Worm (Caenorhabditis elegans): ENCODE measurements around the gene Y75B8A.19.

Gene Y75B8A.19

ce11 chrIII:12251178-12251577 is 24.7 kb downstream of the Y75B8A.19 start:
- TF ChIP-seq nhr-12 (tag; optimal IDR thresholded peaks at IDR 0.05) (no peak), snpc-4 (tag; optimal IDR thresholded peaks at IDR 0.05) (no peak), Y55F3AM.14 (GFP tag; optimal IDR thresholded peaks at IDR 0.05) (no peak), ceh-16 (tag; optimal IDR thresholded peaks at IDR 0.05) (no peak), alr-1 (tag; optimal IDR thresholded peaks at IDR 0.05) (no peak), nhr-237 (tag; optimal IDR thresholded peaks at IDR 0.05) (no peak), unc-62 (GFP tag; optimal IDR thresholded peaks at IDR 0.05) (no peak), nhr-23 (tag; optimal IDR thresholded peaks at IDR 0.05) (no peak), nhr-25 (tag; optimal IDR thresholded peaks at IDR 0.05) (no peak), ztf-11 (tag; optimal IDR thresholded peaks at IDR 0.05) (no peak), C34F6.9 (tag; optimal IDR thresholded peaks at IDR 0.05) (no peak), blmp-1 (tag; optimal IDR thresholded peaks at IDR 0.05; ENCODE audit: insufficient read depth) (no peak), zag-1 (tag; optimal IDR thresholded peaks at IDR 0.05) (no peak), fos-1 (tag; optimal IDR thresholded peaks at IDR 0.05) (no peak), peb-1 (tag; optimal IDR thresholded peaks at IDR 0.05) (no peak), nhr-77 (tag; optimal IDR thresholded peaks at IDR 0.05) (no peak), lin-13 (GFP tag; optimal IDR thresholded peaks at IDR 0.05) (no peak), ztf-4 (tag; optimal IDR thresholded peaks at IDR 0.05) (no peak), sem-4 (tag; optimal IDR thresholded peaks at IDR 0.05) (no peak)

ce11 chrIII:12253342-12253741 is 26.9 kb downstream of the Y75B8A.19 start:
- TF ChIP-seq lin-13 (GFP tag; optimal IDR thresholded peaks at IDR 0.05) (no peak), nhr-21 (tag; optimal IDR thresholded peaks at IDR 0.05) (no peak), zag-1 (tag; optimal IDR thresholded peaks at IDR 0.05) (no peak), ceh-16 (tag; optimal IDR thresholded peaks at IDR 0.05) (no peak), lsy-2 (tag; optimal IDR thresholded peaks at IDR 0.05) (no peak), ama-1 (optimal IDR thresholded peaks at IDR 0.05) (no peak), Y55F3AM.14 (GFP tag; optimal IDR thresholded peaks at IDR 0.05) (no peak)

- no peak for TF ChIP-seq crh-2 (tag; optimal IDR thresholded peaks at IDR 0.05)
- no peak for TF ChIP-seq snpc-4 (tag; optimal IDR thresholded peaks at IDR 0.05)
- no peak for TF ChIP-seq lsy-2 (tag; optimal IDR thresholded peaks at IDR 0.05)
- no peak for TF ChIP-seq ama-1 (optimal IDR thresholded peaks at IDR 0.05)
- TF ChIP-seq nhr-12 (tag; optimal IDR thresholded peaks at IDR 0.05): no peak
- no peak for TF ChIP-seq blmp-1 (tag; optimal IDR thresholded peaks at IDR 0.05; ENCODE audit: insufficient read depth)
- TF ChIP-seq mab-5 (tag; optimal IDR thresholded peaks at IDR 0.05): no peak
- TF ChIP-seq ztf-11 (tag; optimal IDR thresholded peaks at IDR 0.05): no peak
- no peak for TF ChIP-seq dmd-4 (tag; optimal IDR thresholded peaks at IDR 0.05)
- TF ChIP-seq lin-13 (GFP tag; optimal IDR thresholded peaks at IDR 0.05): no peak
- TF ChIP-seq R02D3.7 (tag; optimal IDR thresholded peaks at IDR 0.05): no peak
- TF ChIP-seq nhr-237 (tag; optimal IDR thresholded peaks at IDR 0.05): no peak
- TF ChIP-seq ZK546.5 (tag; optimal IDR thresholded peaks at IDR 0.05): no peak
- no peak for TF ChIP-seq nhr-23 (tag; optimal IDR thresholded peaks at IDR 0.05)
- no peak for TF ChIP-seq fos-1 (tag; optimal IDR thresholded peaks at IDR 0.05)
These were observed 33.4 kb downstream of the Y75B8A.19 start for ce11 chrIII:12259793-12260192.

- TF ChIP-seq blmp-1 (tag; optimal IDR thresholded peaks at IDR 0.05; ENCODE audit: insufficient read depth) (no peak), snpc-4 (tag; optimal IDR thresholded peaks at IDR 0.05) (no peak), fos-1 (tag; optimal IDR thresholded peaks at IDR 0.05) (no peak), mdl-1 (tag; optimal IDR thresholded peaks at IDR 0.05) (no peak), nhr-237 (tag; optimal IDR thresholded peaks at IDR 0.05) (no peak), egl-27 (tag; optimal IDR thresholded peaks at IDR 0.05) (no peak), nhr-23 (tag; optimal IDR thresholded peaks at IDR 0.05) (no peak), ztf-4 (tag; optimal IDR thresholded peaks at IDR 0.05) (no peak), nhr-129 (tag; optimal IDR thresholded peaks at IDR 0.05) (no peak)
These were observed 34.0 kb downstream of the Y75B8A.19 start for ce11 chrIII:12260413-12260812.

ce11 chrIII:12269807-12270206 is 43.4 kb downstream of the Y75B8A.19 start:
- TF ChIP-seq gmeb-1 (tag; optimal IDR thresholded peaks at IDR 0.05): no peak
- TF ChIP-seq sma-9 (GFP tag; optimal IDR thresholded peaks at IDR 0.05): no peak
- no peak for TF ChIP-seq sma-9 (tag; optimal IDR thresholded peaks at IDR 0.05)
- TF ChIP-seq nhr-6 (tag; optimal IDR thresholded peaks at IDR 0.05): no peak
- no peak for TF ChIP-seq C34F6.9 (tag; optimal IDR thresholded peaks at IDR 0.05)
- no peak for TF ChIP-seq nhr-129 (tag; optimal IDR thresholded peaks at IDR 0.05)

All from whole organism, L2 larva.